Fruit fly (Drosophila melanogaster) whole organism, embryonic: ENCODE measurements around the gene alphaTub84D.

ENCODE experiments used
- CG10979 ChIP-seq: fragments of 200-800 bp; sonication (Bioruptor generic); optimal IDR thresholded peaks from 2 replicates; lab custom pipeline; 2018; ENCODE audit warnings: missing biosample characterization, mild to moderate bottlenecking, missing genetic modification characterization, moderate library complexity
- CG11093 ChIP-seq: fragments of 200-800 bp; sonication (Bioruptor generic); IDR thresholded peaks from 3 replicates; pipeline ENCODE4 v1.3.6; 2022; ENCODE audit warnings: missing biosample characterization, missing genetic modification characterization
- CG18764 ChIP-seq: fragments of 200-800 bp; sonication (Bioruptor generic); optimal IDR thresholded peaks from 3 replicates; lab custom pipeline; 2016; ENCODE audit warnings: missing biosample characterization, missing genetic modification characterization
- CG30020 ChIP-seq: fragments of 200-800 bp; optimal IDR thresholded peaks from 2 replicates; lab custom pipeline; 2019; ENCODE audit warnings: missing biosample characterization, mild to moderate bottlenecking, missing genetic modification characterization, moderate library complexity
- CG34376 ChIP-seq: fragments of 200-800 bp; sonication (Bioruptor generic); optimal IDR thresholded peaks from 2 replicates; lab custom pipeline; 2018; ENCODE audit warnings: missing biosample characterization, mild to moderate bottlenecking, missing genetic modification characterization
- CG4617 ChIP-seq: fragments of 200-800 bp; sonication (Bioruptor generic); optimal IDR thresholded peaks from 3 replicates; lab custom pipeline; 2016; ENCODE audit warnings: missing biosample characterization, missing genetic modification characterization, borderline replicate concordance
- CG4820 ChIP-seq: fragments of 200-800 bp; sonication (Bioruptor generic); optimal IDR thresholded peaks from 3 replicates; lab custom pipeline; 2016; ENCODE audit warnings: missing biosample characterization, missing genetic modification characterization
- CG6654 ChIP-seq: fragments of 200-800 bp; sonication (Bioruptor generic); optimal IDR thresholded peaks from 2 replicates; lab custom pipeline; 2017; ENCODE audit warnings: missing biosample characterization, mild to moderate bottlenecking, missing genetic modification characterization
- Dbx ChIP-seq: fragments of 200-800 bp; sonication (Bioruptor generic); IDR thresholded peaks from 3 replicates; pipeline ENCODE4 v1.3.6; 2022; ENCODE audit warnings: missing biosample characterization, missing genetic modification characterization
- Dek ChIP-seq: fragments of 200-800 bp; sonication (Bioruptor generic); optimal IDR thresholded peaks from 3 replicates; lab custom pipeline; 2019; ENCODE audit warnings: missing biosample characterization, mild to moderate bottlenecking, missing genetic modification characterization, moderate library complexity
- Elba2 ChIP-seq: fragments of 200-800 bp; sonication (Bioruptor generic); optimal IDR thresholded peaks from 3 replicates; lab custom pipeline; 2016; ENCODE audit warnings: missing biosample characterization, missing genetic modification characterization
- Ets97D ChIP-seq: fragments of 200-800 bp; sonication (Bioruptor generic); optimal IDR thresholded peaks from 3 replicates; lab custom pipeline; 2016; ENCODE audit warnings: missing biosample characterization, missing genetic modification characterization
- Fer1 ChIP-seq: fragments of 200-800 bp; sonication (Bioruptor generic); optimal IDR thresholded peaks from 2 replicates; lab custom pipeline; 2017; ENCODE audit warnings: missing biosample characterization, mild to moderate bottlenecking, missing genetic modification characterization
- GATAe ChIP-seq: fragments of 200-800 bp; sonication (Bioruptor generic); conservative IDR thresholded peaks from 2 replicates; pipeline ENCODE4 v1.3.6; 2022; ENCODE audit warnings: missing biosample characterization, missing genetic modification characterization
- Hr51 ChIP-seq, 2 experiments: fragments of 200-800 bp; sonication (Bioruptor generic); optimal IDR thresholded peaks; 2 replicates in 1 of 2; 3 replicates in 1 of 2; lab custom pipeline; 2016 to 2018; ENCODE audit warnings: missing biosample characterization in 2 of 2, missing genetic modification characterization in 2 of 2, mild to moderate bottlenecking in 1 of 2, moderate library complexity in 1 of 2
- Hr78 ChIP-seq, 2 experiments: fragments of 200-800 bp in 1 of 2; fragments of >200 bp in 1 of 2; sonication (Bioruptor generic) in 1 of 2; optimal IDR thresholded peaks; 2 replicates each; lab custom pipeline; 2017 to 2019; ENCODE audit warnings: missing biosample characterization in 2 of 2, missing genetic modification characterization in 2 of 2, mild to moderate bottlenecking in 1 of 2, moderate library complexity in 1 of 2
- Med ChIP-seq: fragments of 200-800 bp; sonication (Bioruptor generic); peaks from one replicate; lab custom pipeline; 2016; ENCODE audit warnings: missing biosample characterization, missing genetic modification characterization, mild to moderate bottlenecking, inconsistent platforms, moderate library complexity
- Neu2 ChIP-seq: fragments of 200-800 bp; sonication (Bioruptor generic); optimal IDR thresholded peaks from 3 replicates; lab custom pipeline; 2016; ENCODE audit warnings: missing biosample characterization, missing genetic modification characterization, borderline replicate concordance
- Nf-YA ChIP-seq: fragments of 200-800 bp; sonication (Bioruptor generic); IDR thresholded peaks from 2 replicates; pipeline ENCODE4 v1.3.6; 2022; ENCODE audit warnings: missing biosample characterization, missing genetic modification characterization
- Nf-YB ChIP-seq: fragments of 200-800 bp; sonication (Bioruptor generic); optimal IDR thresholded peaks from 3 replicates; lab custom pipeline; 2019; ENCODE audit warnings: missing biosample characterization, mild to moderate bottlenecking, missing genetic modification characterization, moderate library complexity
- NfI ChIP-seq: fragments of 200-800 bp; sonication (Bioruptor generic); optimal IDR thresholded peaks from 3 replicates; lab custom pipeline; 2018; ENCODE audit warnings: missing biosample characterization, mild to moderate bottlenecking, missing genetic modification characterization, moderate library complexity
- Oaz ChIP-seq: fragments of 200-800 bp; sonication (Bioruptor generic); IDR thresholded peaks from 2 replicates; pipeline ENCODE4 v1.3.6; 2022; ENCODE audit warnings: missing biosample characterization, missing genetic modification characterization
- Pdp1 ChIP-seq, 2 experiments: fragments of 200-800 bp; sonication (Bioruptor generic); optimal IDR thresholded peaks; 3 replicates each; lab custom pipeline; 2016; ENCODE audit warnings: missing biosample characterization in 2 of 2, missing genetic modification characterization in 2 of 2, mild to moderate bottlenecking in 1 of 2, moderate library complexity in 1 of 2
- Side ChIP-seq: fragments of 200-800 bp; sonication (Bioruptor generic); optimal IDR thresholded peaks from 2 replicates; lab custom pipeline; 2016; ENCODE audit warnings: missing biosample characterization, missing genetic modification characterization
- Spps ChIP-seq: fragments of 200-800 bp; sonication (Bioruptor generic); optimal IDR thresholded peaks from 2 replicates; lab custom pipeline; 2018; ENCODE audit warnings: missing biosample characterization, mild to moderate bottlenecking, missing genetic modification characterization
- cad ChIP-seq: fragments of >200 bp; optimal IDR thresholded peaks from 2 replicates; lab custom pipeline; 2017; ENCODE audit warnings: missing biosample characterization, missing genetic modification characterization
- chinmo ChIP-seq: fragments of 200-800 bp; sonication (Bioruptor generic); IDR thresholded peaks from 4 replicates; pipeline ENCODE4 v1.3.6; 2022; ENCODE audit warnings: missing biosample characterization, missing genetic modification characterization; ENCODE audit not compliant: partially characterized antibody
- corto ChIP-seq: fragments of 200-800 bp; sonication (Bioruptor generic); optimal IDR thresholded peaks from 2 replicates; lab custom pipeline; 2016; ENCODE audit warnings: missing biosample characterization, mild to moderate bottlenecking, missing genetic modification characterization, moderate library complexity
- disco-r ChIP-seq: fragments of 200-800 bp; sonication (Bioruptor generic); optimal IDR thresholded peaks from 2 replicates; lab custom pipeline; 2016; ENCODE audit warnings: missing biosample characterization, missing genetic modification characterization
- exex ChIP-seq: fragments of 200-800 bp; sonication (Bioruptor generic); optimal IDR thresholded peaks from 4 replicates; lab custom pipeline; 2018; ENCODE audit warnings: missing biosample characterization, mild to moderate bottlenecking, missing genetic modification characterization, moderate library complexity
- gem ChIP-seq: fragments of 200-800 bp; sonication (Bioruptor generic); optimal IDR thresholded peaks from 2 replicates; lab custom pipeline; 2019; ENCODE audit warnings: missing biosample characterization, mild to moderate bottlenecking, missing genetic modification characterization, moderate library complexity
- lbe ChIP-seq: fragments of 200-800 bp; sonication (Bioruptor generic); optimal IDR thresholded peaks from 2 replicates; lab custom pipeline; 2016; ENCODE audit warnings: missing biosample characterization, mild to moderate bottlenecking, missing genetic modification characterization
- mam ChIP-seq: fragments of 200-800 bp; sonication (Bioruptor generic); optimal IDR thresholded peaks from 3 replicates; lab custom pipeline; 2016; ENCODE audit warnings: missing biosample characterization, missing genetic modification characterization
- mirr ChIP-seq: fragments of 200-800 bp; sonication (Bioruptor generic); optimal IDR thresholded peaks from 3 replicates; lab custom pipeline; 2018; ENCODE audit warnings: missing biosample characterization, mild to moderate bottlenecking, missing genetic modification characterization
- nerfin-2 ChIP-seq: fragments of 200-800 bp; sonication (Bioruptor generic); IDR thresholded peaks from 2 replicates; pipeline ENCODE4 v1.3.6; 2022; ENCODE audit warnings: missing biosample characterization, missing genetic modification characterization; ENCODE audit not compliant: partially characterized antibody
- nmo ChIP-seq: fragments of 200-800 bp; sonication (Bioruptor generic); optimal IDR thresholded peaks from 2 replicates; lab custom pipeline; 2018; ENCODE audit warnings: missing biosample characterization, mild to moderate bottlenecking, missing genetic modification characterization, moderate library complexity
- org-1 ChIP-seq: fragments of 200-800 bp; sonication (Bioruptor generic); optimal IDR thresholded peaks from 2 replicates; lab custom pipeline; 2017; ENCODE audit warnings: missing biosample characterization, missing genetic modification characterization
- pan ChIP-seq, 4 experiments: fragments of >200 bp in 3 of 4; fragments of 200-800 bp in 1 of 4; sonication (Bioruptor generic) in 1 of 4; optimal IDR thresholded peaks in 3 of 4; IDR thresholded peaks in 1 of 4; 2 replicates each; pipeline versions ENCODE4 v1.3.6 to Lab custom; 2017 to 2022; ENCODE audit warnings: missing biosample characterization in 2 of 4, missing genetic modification characterization in 2 of 4, mixed read lengths in 1 of 4
- pros ChIP-seq: fragments of 200-800 bp; sonication (Bioruptor generic); optimal IDR thresholded peaks from 3 replicates; lab custom pipeline; 2019; ENCODE audit warnings: missing biosample characterization, mild to moderate bottlenecking, missing genetic modification characterization, moderate library complexity
- salm ChIP-seq: fragments of 200-800 bp; sonication (Bioruptor generic); optimal IDR thresholded peaks from 2 replicates; lab custom pipeline; 2018; ENCODE audit warnings: missing biosample characterization, mild to moderate bottlenecking, missing genetic modification characterization
- schlank ChIP-seq: fragments of 200-800 bp; sonication (Bioruptor generic); optimal IDR thresholded peaks from 2 replicates; lab custom pipeline; 2018; ENCODE audit warnings: missing biosample characterization, mild to moderate bottlenecking, missing genetic modification characterization
- sd ChIP-seq: fragments of 200-800 bp; sonication (Bioruptor generic); optimal IDR thresholded peaks from 3 replicates; lab custom pipeline; 2018; ENCODE audit warnings: missing biosample characterization, mild to moderate bottlenecking, missing genetic modification characterization, moderate library complexity
- ssp ChIP-seq: fragments of 200-800 bp; sonication (Bioruptor generic); IDR thresholded peaks from 2 replicates; pipeline ENCODE4 v1.3.6; 2022; ENCODE audit warnings: missing biosample characterization, missing genetic modification characterization
- sug ChIP-seq: fragments of 200-800 bp; optimal IDR thresholded peaks from 2 replicates; lab custom pipeline; 2019; ENCODE audit warnings: missing biosample characterization, mild to moderate bottlenecking, missing genetic modification characterization, moderate library complexity
- ttk ChIP-seq: fragments of 200-800 bp; sonication (Bioruptor generic); IDR thresholded peaks from 2 replicates; pipeline ENCODE4 v2.1.2; 2022; ENCODE audit warnings: missing biosample characterization, missing genetic modification characterization

alphaTub84D gene

dm6 chr3R:7492099-7492498 lies 38.5 kb upstream of the alphaTub84D start (continued):
- TF ChIP-seq mam (GFP tag; lab: Kevin White, UChicago) (peak; percentile 22), disco-r (GFP tag; lab: Kevin White, UChicago) (no peak), pros (GFP tag; lab: Kevin White, UChicago) (no peak), Side (GFP tag; lab: Kevin White, UChicago) (no peak), cad (GFP tag; lab: Kevin White, UChicago) (no peak), NfI (GFP tag; lab: Kevin White, UChicago) (no peak), schlank (tag; lab: Kevin White, UChicago) (no peak), CG11093 (GFP tag; lab: Robert Waterston, UW) (no peak), Dbx (GFP tag; lab: Robert Waterston, UW) (no peak), pan (optimal IDR thresholded peaks at IDR 0.05; lab: Kevin White, UChicago) (no peak), pan (GFP tag; optimal IDR thresholded peaks at IDR 0.05 in 1 of 2, IDR thresholded peaks at IDR 0.05 in 1 of 2) (no peak), Oaz (GFP tag; lab: Robert Waterston, UW) (no peak), Hr78 (GFP tag; optimal IDR thresholded peaks at IDR 0.05; lab: Kevin White, UChicago) (no peak), Hr51 (GFP tag; optimal IDR thresholded peaks at IDR 0.05; lab: Kevin White, UChicago) (peak in 1 of 2 experiments; percentile 40), CG10979 (no peak), CG6654 (GFP tag; lab: Kevin White, UChicago) (no peak), Nf-YA (GFP tag; lab: Robert Waterston, UW) (no peak), CG30020 (tag; lab: Kevin White, UChicago) (no peak), org-1 (no peak), Elba2 (GFP tag; lab: Kevin White, UChicago) (no peak), ttk (GFP tag; lab: Robert Waterston, UW) (no peak), CG4820 (GFP tag; lab: Kevin White, UChicago) (peak; percentile 18), nerfin-2 (GFP tag; lab: Robert Waterston, UW) (peak; percentile 78), Neu2 (no peak)

dm6 chr3R:7493171-7493570 lies 37.4 kb upstream of the alphaTub84D start, which contains the start of gene CG42656:
TSS of gene CG42656 (minus strand) at chr3R:7493271.
- TF ChIP-seq Med (GFP tag; lab: Kevin White, UChicago), result peak; percentile 35
- no peak for TF ChIP-seq Nf-YB (GFP tag; lab: Kevin White, UChicago)
- TF ChIP-seq, all 482 proteins: peak for 1

- TF ChIP-seq Dek (tag; lab: Kevin White, UChicago) (no peak), nmo (no peak), salm (tag; lab: Kevin White, UChicago) (no peak), lbe (GFP tag; lab: Kevin White, UChicago) (no peak), Ets97D (GFP tag; lab: Kevin White, UChicago) (no peak)
Measured at dm6 chr3R:7493745-7494144, 36.8 kb upstream of the alphaTub84D start, which contains the start of gene alpha-Est10. TSS of gene alpha-Est10 (minus strand) at chr3R:7493845.

DNA sequence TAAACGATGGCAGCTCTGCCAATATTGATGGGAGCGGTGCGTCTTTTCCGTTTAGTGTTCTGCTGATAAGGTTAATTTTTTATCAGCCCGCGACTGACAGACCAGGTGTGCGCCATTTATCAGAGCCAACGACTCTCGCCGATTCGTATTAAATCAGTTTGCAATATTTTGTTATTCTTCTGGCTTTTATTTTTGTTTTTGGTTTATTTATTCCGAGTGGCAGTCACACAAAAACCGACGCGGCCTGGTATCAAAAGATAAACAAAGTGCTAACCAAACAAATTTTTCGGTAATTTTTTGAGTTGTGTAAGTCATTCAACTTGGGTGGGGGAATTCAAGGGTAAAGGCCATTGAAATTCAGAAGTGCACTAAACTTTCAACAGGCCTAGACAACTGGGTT lies 33.1 kb upstream of the alphaTub84D start:
- TF ChIP-seq CG4617 (GFP tag; lab: Kevin White, UChicago) (no peak), sug (peak; percentile 65), gem (no peak), corto (GFP tag; lab: Kevin White, UChicago) (peak; percentile 26), chinmo (GFP tag; lab: Robert Waterston, UW) (0 out of 4 replicates have a peak, but pooled peaks have one; percentile 63), Fer1 (peak; percentile 8), GATAe (GFP tag; lab: Robert Waterston, UW) (no peak; the same call in 1 of the 2 replicates), mirr (peak; percentile 73), Med (GFP tag; lab: Kevin White, UChicago) (peak; percentile 65), CG18764 (GFP tag; lab: Kevin White, UChicago) (no peak), Pdp1 (GFP tag; optimal IDR thresholded peaks at IDR 0.05; lab: Kevin White, UChicago) (peak in 1 of 2 experiments; percentile 79), CG34376 (GFP tag; lab: Kevin White, UChicago) (peak; percentile 67), sd (tag; lab: Kevin White, UChicago) (peak; percentile 52), Spps (tag; lab: Kevin White, UChicago) (no peak), ssp (GFP tag; lab: Robert Waterston, UW) (no peak), exex (tag; lab: Kevin White, UChicago) (peak; percentile 77)
